Worm (Caenorhabditis elegans) whole organism, L3 larva: ENCODE measurements around the gene R05D3.8.

Experiments
- R02D3.7 ChIP-seq: fragments of 150-350 bp; optimal IDR thresholded peaks from 2 replicates; lab custom pipeline; 2014; ENCODE audit warnings: missing biosample characterization, missing genetic modification characterization
- ZK546.5 ChIP-seq: sonication (generic microtip); optimal IDR thresholded peaks from 2 replicates; lab custom pipeline; 2017; ENCODE audit warnings: missing biosample characterization, missing genetic modification characterization
- ama-1 ChIP-seq: fragments of 150-350 bp; optimal IDR thresholded peaks from 2 replicates; lab custom pipeline; 2018
- ceh-16 ChIP-seq: sonication (generic microtip); optimal IDR thresholded peaks from 2 replicates; lab custom pipeline; 2017; ENCODE audit warnings: missing biosample characterization, missing genetic modification characterization
- ceh-28 ChIP-seq: fragments of 150-350 bp; optimal IDR thresholded peaks from 2 replicates; lab custom pipeline; 2014; ENCODE audit warnings: missing biosample characterization, missing genetic modification reagents, missing genetic modification characterization
- ceh-82 ChIP-seq: fragments of 150-350 bp; optimal IDR thresholded peaks from 2 replicates; lab custom pipeline; 2014; ENCODE audit warnings: missing biosample characterization, missing genetic modification characterization
- ceh-9 ChIP-seq: sonication (generic microtip); optimal IDR thresholded peaks from 2 replicates; lab custom pipeline; 2018; ENCODE audit warnings: missing biosample characterization, missing genetic modification characterization
- daf-12 ChIP-seq: fragments of 150-350 bp; optimal IDR thresholded peaks from 2 replicates; lab custom pipeline; 2014; ENCODE audit warnings: missing biosample characterization, missing genetic modification reagents, missing genetic modification characterization
- egl-27 ChIP-seq: sonication (generic microtip); optimal IDR thresholded peaks from 4 replicates; lab custom pipeline; 2017; ENCODE audit warnings: missing biosample characterization, missing genetic modification reagents, missing genetic modification characterization
- egl-5 ChIP-seq: fragments of 150-350 bp; optimal IDR thresholded peaks from 2 replicates; lab custom pipeline; 2017; ENCODE audit warnings: missing biosample characterization, missing genetic modification reagents, missing genetic modification characterization, inconsistent platforms
- elt-1 ChIP-seq: fragments of 150-350 bp; optimal IDR thresholded peaks from 2 replicates; lab custom pipeline; 2014; ENCODE audit warnings: missing biosample characterization, missing genetic modification characterization
- elt-2 ChIP-seq: sonication (generic microtip); optimal IDR thresholded peaks from 2 replicates; lab custom pipeline; 2016; ENCODE audit warnings: missing genetic modification reagents, mild to moderate bottlenecking, missing genetic modification characterization, missing compliant biosample characterization
- elt-3 ChIP-seq, 3 experiments: fragments of 150-350 bp in 1 of 3; sonication (generic microtip) in 2 of 3; optimal IDR thresholded peaks; 2 replicates in 2 of 3; 4 replicates in 1 of 3; lab custom pipeline; 2014 to 2017; ENCODE audit warnings: missing biosample characterization in 3 of 3, missing genetic modification characterization in 3 of 3
- fkh-10 ChIP-seq: sonication (generic microtip); optimal IDR thresholded peaks from 2 replicates; lab custom pipeline; 2017; ENCODE audit warnings: missing biosample characterization, missing genetic modification reagents, missing genetic modification characterization
- fkh-2 ChIP-seq: fragments of 150-350 bp; optimal IDR thresholded peaks from 2 replicates; lab custom pipeline; 2014; ENCODE audit warnings: missing biosample characterization, missing genetic modification reagents, missing genetic modification characterization
- fos-1 ChIP-seq: fragments of 150-350 bp; optimal IDR thresholded peaks from 2 replicates; lab custom pipeline; 2014; ENCODE audit warnings: missing biosample characterization, missing genetic modification characterization
- hmg-11 ChIP-seq: sonication (generic microtip); optimal IDR thresholded peaks from 2 replicates; lab custom pipeline; 2016; ENCODE audit warnings: missing genetic modification characterization, missing compliant biosample characterization
- jun-1 ChIP-seq: fragments of 150-350 bp; optimal IDR thresholded peaks from 2 replicates; lab custom pipeline; 2014; ENCODE audit warnings: missing biosample characterization, missing genetic modification reagents, missing genetic modification characterization
- lin-15B ChIP-seq: fragments of 150-350 bp; optimal IDR thresholded peaks from 2 replicates; lab custom pipeline; 2014; ENCODE audit warnings: missing biosample characterization, missing genetic modification characterization
- lin-39 ChIP-seq: fragments of 150-350 bp; optimal IDR thresholded peaks from 2 replicates; lab custom pipeline; 2018; ENCODE audit warnings: missing biosample characterization, missing genetic modification reagents, missing genetic modification characterization
- lsy-12 ChIP-seq: sonication (generic microtip); optimal IDR thresholded peaks from 2 replicates; lab custom pipeline; 2016; ENCODE audit warnings: mild to moderate bottlenecking, missing genetic modification characterization, missing compliant biosample characterization
- nfya-1 ChIP-seq: sonication (generic microtip); optimal IDR thresholded peaks from 2 replicates; lab custom pipeline; 2017; ENCODE audit warnings: missing genetic modification characterization, mild to moderate bottlenecking, missing compliant biosample characterization, antibody characterized with exemption, moderate library complexity; ENCODE audit not compliant: insufficient read depth
- nhr-11 ChIP-seq: fragments of 150-350 bp; optimal IDR thresholded peaks from 2 replicates; lab custom pipeline; 2014; ENCODE audit warnings: missing biosample characterization, missing genetic modification characterization
- nhr-23 ChIP-seq: fragments of 150-350 bp; optimal IDR thresholded peaks from 2 replicates; lab custom pipeline; 2014; ENCODE audit warnings: missing biosample characterization, missing genetic modification reagents, missing genetic modification characterization
- nhr-237 ChIP-seq: fragments of 150-350 bp; optimal IDR thresholded peaks from 2 replicates; lab custom pipeline; 2014; ENCODE audit warnings: missing biosample characterization, missing genetic modification characterization
- nhr-25 ChIP-seq: sonication (generic microtip); optimal IDR thresholded peaks from 2 replicates; lab custom pipeline; 2017; ENCODE audit warnings: missing biosample characterization, missing genetic modification characterization
- nhr-43 ChIP-seq: sonication (generic microtip); optimal IDR thresholded peaks from 2 replicates; lab custom pipeline; 2016; ENCODE audit warnings: mild to moderate bottlenecking, missing genetic modification characterization, missing compliant biosample characterization; ENCODE audit not compliant: poor library complexity, severe bottlenecking
- nhr-77 ChIP-seq: fragments of 150-350 bp; optimal IDR thresholded peaks from 2 replicates; lab custom pipeline; 2014; ENCODE audit warnings: missing biosample characterization, missing genetic modification characterization
- pha-4 ChIP-seq: fragments of 150-350 bp; optimal IDR thresholded peaks from 2 replicates; lab custom pipeline; 2014; ENCODE audit warnings: missing biosample characterization, missing genetic modification reagents, missing genetic modification characterization
- pqm-1 ChIP-seq: fragments of 150-350 bp; optimal IDR thresholded peaks from 2 replicates; lab custom pipeline; 2017; ENCODE audit warnings: missing biosample characterization, missing genetic modification characterization, inconsistent platforms
- sea-2 ChIP-seq: fragments of 150-350 bp; sonication (generic microtip); optimal IDR thresholded peaks from 4 replicates; lab custom pipeline; 2014; ENCODE audit warnings: missing biosample characterization, missing genetic modification reagents, missing genetic modification characterization
- skn-1 ChIP-seq: fragments of 150-350 bp; optimal IDR thresholded peaks from 2 replicates; lab custom pipeline; 2014; ENCODE audit warnings: missing biosample characterization, missing genetic modification characterization
- snpc-4 ChIP-seq: fragments of 150-350 bp; optimal IDR thresholded peaks from 2 replicates; lab custom pipeline; 2014; ENCODE audit warnings: missing biosample characterization, missing genetic modification characterization
- tbx-2 ChIP-seq: sonication (generic microtip); optimal IDR thresholded peaks from 2 replicates; lab custom pipeline; 2016; ENCODE audit warnings: mild to moderate bottlenecking, missing genetic modification characterization, missing compliant biosample characterization
- unc-62 ChIP-seq: fragments of 150-350 bp; sonication (generic microtip); optimal IDR thresholded peaks from 4 replicates; lab custom pipeline; 2014; ENCODE audit warnings: missing biosample characterization, missing genetic modification reagents, missing genetic modification characterization
- zag-1 ChIP-seq: fragments of 150-350 bp; optimal IDR thresholded peaks from 2 replicates; lab custom pipeline; 2014; ENCODE audit warnings: missing biosample characterization, missing genetic modification characterization

The R05D3.8 gene

ce11 chrIII:8369172-8369571 is 11.0 kb upstream of the R05D3.8 start:
- TF ChIP-seq daf-12 (tag; lab: Kevin White, UChicago) = no peak
- TF ChIP-seq elt-2 (tag; lab: Kevin White, UChicago) = no peak
- no peak for TF ChIP-seq zag-1 (tag; lab: Kevin White, UChicago)
- no peak for TF ChIP-seq lsy-12
- no peak for TF ChIP-seq pqm-1 (tag; lab: Kevin White, UChicago)

ce11 chrIII:8368619-8369018 is 10.5 kb upstream of the R05D3.8 start, which contains the start of gene R05D3.9:
Gene R05D3.9, minus strand, starts transcription at chrIII:8368719.
- TF ChIP-seq nhr-25 (tag; lab: Kevin White, UChicago) (peak; percentile 15), egl-5 (tag; lab: Kevin White, UChicago) (no peak)

- TF ChIP-seq lsy-12 (no peak), fos-1 (no peak), pha-4 (no peak), daf-12 (tag; lab: Kevin White, UChicago) (no peak), tbx-2 (no peak), elt-3 (tag; optimal IDR thresholded peaks at IDR 0.05; lab: Kevin White, UChicago) (no peak), ceh-16 (tag; lab: Kevin White, UChicago) (no peak), nhr-237 (tag; lab: Kevin White, UChicago) (no peak), jun-1 (tag; lab: Kevin White, UChicago) (no peak), ceh-9 (tag; lab: Kevin White, UChicago) (no peak), nhr-23 (tag; lab: Kevin White, UChicago) (no peak), nhr-11 (tag; lab: Kevin White, UChicago) (no peak), ZK546.5 (tag; lab: Kevin White, UChicago) (no peak), snpc-4 (tag; lab: Kevin White, UChicago) (no peak), fkh-2 (no peak), elt-2 (tag; lab: Kevin White, UChicago) (no peak), ceh-82 (no peak), sea-2 (GFP tag; lab: Kevin White, UChicago) (no peak)
These were observed 5.3 kb upstream of the R05D3.8 start, which contains the start of gene R05D3.3 for ce11 chrIII:8363253-8364061. Gene R05D3.3, plus strand, starts transcription at chrIII:8364011.

ce11 chrIII:8356407-8356881 is 1.7 kb downstream of the R05D3.8 start:
- TF ChIP-seq lin-15B (peak; percentile 87), egl-5 (tag; lab: Kevin White, UChicago) (peak; percentile 47), lsy-12 (peak; percentile 49), fkh-2 (no peak), nhr-43 (tag; lab: Kevin White, UChicago) (peak; percentile 51), hmg-11 (tag; lab: Kevin White, UChicago) (peak; percentile 95), jun-1 (tag; lab: Kevin White, UChicago) (peak; percentile 80), elt-3 (tag; optimal IDR thresholded peaks at IDR 0.05; lab: Kevin White, UChicago) (no peak), snpc-4 (tag; lab: Kevin White, UChicago) (peak; percentile 70), nhr-11 (tag; lab: Kevin White, UChicago) (peak; percentile 7), egl-27 (no peak), ama-1 (lab: Kevin White, UChicago) (peak; percentile 59), ZK546.5 (tag; lab: Kevin White, UChicago) (no peak), pha-4 (peak; percentile 82), unc-62 (GFP tag; lab: Kevin White, UChicago) (no peak), R02D3.7 (tag; lab: Kevin White, UChicago) (peak; percentile 32), lin-39 (tag; lab: Kevin White, UChicago) (peak; percentile 67), pqm-1 (tag; lab: Kevin White, UChicago) (peak; percentile 50), nhr-23 (tag; lab: Kevin White, UChicago) (peak; percentile 46), nhr-25 (tag; lab: Kevin White, UChicago) (peak; percentile 73), nfya-1 (tag; lab: Kevin White, UChicago) (peak; percentile 87), skn-1 (tag; lab: Kevin White, UChicago) (no peak), elt-1 (peak; percentile 15), nhr-77 (no peak), ceh-28 (peak; percentile 58), fkh-10 (GFP tag; lab: Kevin White, UChicago) (peak; percentile 11), elt-2 (tag; lab: Kevin White, UChicago) (peak; percentile 49)
- TF ChIP-seq, all 47 proteins: peak for 20
